Worm (Caenorhabditis elegans) whole organism, young adult: ENCODE measurements around the gene F13C5.2.
A peak's percentile ranks its signal among the peaks of the same experiment; 100 is the strongest.

Source experiments
- B0035.1 ChIP-seq: sonication (generic microtip); optimal IDR thresholded peaks from 2 replicates; lab custom pipeline; 2016; ENCODE audit warnings: missing genetic modification characterization, mild to moderate bottlenecking, missing compliant biosample characterization, missing genotype, missing genetic modification reagents
- B0336.3 ChIP-seq: fragments of 200-800 bp; sonication (Bioruptor generic); IDR thresholded peaks from 2 replicates; pipeline ENCODE4 v1.3.6; 2022; ENCODE audit warnings: missing genetic modification characterization, missing compliant biosample characterization
- C17E4.6 ChIP-seq: fragments of 200-800 bp; sonication (Bioruptor generic); IDR thresholded peaks from 2 replicates; pipeline ENCODE4 v1.3.6; 2022; ENCODE audit warnings: missing genetic modification reagents, missing genetic modification characterization, missing compliant biosample characterization
- D2030.7 ChIP-seq: fragments of 200-800 bp; sonication (Bioruptor generic); IDR thresholded peaks from 2 replicates; pipeline ENCODE4 v1.3.6; 2022; ENCODE audit warnings: missing genetic modification reagents, missing genetic modification characterization, missing compliant biosample characterization
- F10E7.11 ChIP-seq: sonication (generic microtip); optimal IDR thresholded peaks from 2 replicates; lab custom pipeline; 2017; ENCODE audit warnings: mild to moderate bottlenecking, missing genetic modification characterization, moderate library complexity, missing compliant biosample characterization
- F22D6.2 ChIP-seq: sonication (generic microtip); optimal IDR thresholded peaks from 2 replicates; lab custom pipeline; 2016; ENCODE audit warnings: mild to moderate bottlenecking, missing genetic modification characterization, missing compliant biosample characterization
- F23B12.7 ChIP-seq: sonication (generic microtip); optimal IDR thresholded peaks from 2 replicates; lab custom pipeline; 2017; ENCODE audit warnings: missing genetic modification characterization, mild to moderate bottlenecking, missing compliant biosample characterization, antibody characterized with exemption, moderate library complexity; ENCODE audit not compliant: insufficient read depth
- F39B2.1 ChIP-seq: fragments of 200-800 bp; sonication (Bioruptor generic); IDR thresholded peaks from 2 replicates; pipeline ENCODE4 v1.3.6; 2022; ENCODE audit warnings: missing genetic modification reagents, missing genetic modification characterization, missing compliant biosample characterization
- F49E8.2 ChIP-seq: sonication (generic microtip); optimal IDR thresholded peaks from 3 replicates; lab custom pipeline; 2017; ENCODE audit warnings: missing genetic modification characterization, mild to moderate bottlenecking, missing compliant biosample characterization, antibody characterized with exemption, moderate library complexity; ENCODE audit not compliant: insufficient read depth
- F52B5.7 ChIP-seq: sonication (generic microtip); optimal IDR thresholded peaks from 2 replicates; lab custom pipeline; 2016; ENCODE audit warnings: mild to moderate bottlenecking, missing genetic modification characterization, missing compliant biosample characterization
- F55B11.4 ChIP-seq: sonication (generic microtip); optimal IDR thresholded peaks from 2 replicates; lab custom pipeline; 2016; ENCODE audit warnings: missing compliant biosample characterization, missing genetic modification characterization, borderline replicate concordance; ENCODE audit not compliant: insufficient read depth
- K11D2.4 ChIP-seq: fragments of 200-800 bp; sonication (Bioruptor generic); IDR thresholded peaks from 2 replicates; pipeline ENCODE4 v1.3.6; 2022; ENCODE audit warnings: missing genetic modification reagents, missing genetic modification characterization, missing compliant biosample characterization
- K12H6.12 ChIP-seq: fragments of 200-800 bp; sonication (Bioruptor generic); optimal IDR thresholded peaks from 2 replicates; lab custom pipeline; 2018; ENCODE audit warnings: mild to moderate bottlenecking, missing genetic modification characterization, missing compliant biosample characterization
- Y53F4B.3 ChIP-seq: fragments of 200-800 bp; sonication (Bioruptor generic); IDR thresholded peaks from 2 replicates; pipeline ENCODE4 v1.3.6; 2022; ENCODE audit warnings: missing genetic modification reagents, missing genetic modification characterization, missing compliant biosample characterization
- Y53G8AR.9 ChIP-seq: fragments of 200-800 bp; sonication (Bioruptor generic); conservative IDR thresholded peaks from 2 replicates; pipeline ENCODE4 v1.3.6; 2022; ENCODE audit warnings: missing genetic modification reagents, missing genetic modification characterization, missing compliant biosample characterization
- Y67H2A.10 ChIP-seq: fragments of 200-800 bp; sonication (Bioruptor generic); conservative IDR thresholded peaks from 2 replicates; pipeline ENCODE4 v1.3.6; 2022; ENCODE audit warnings: missing genetic modification reagents, missing genetic modification characterization, missing compliant biosample characterization
- ZK185.1 ChIP-seq: sonication (generic microtip); optimal IDR thresholded peaks from 2 replicates; lab custom pipeline; 2016; ENCODE audit warnings: mild to moderate bottlenecking, missing genetic modification characterization, missing compliant biosample characterization; ENCODE audit not compliant: poor library complexity, severe bottlenecking
- atf-7 ChIP-seq: sonication (generic microtip); optimal IDR thresholded peaks from 2 replicates; lab custom pipeline; 2017; ENCODE audit warnings: mild to moderate bottlenecking, missing genetic modification characterization, missing compliant biosample characterization
- attf-5 ChIP-seq: fragments of 200-800 bp; sonication (Bioruptor generic); optimal IDR thresholded peaks from 2 replicates; lab custom pipeline; 2018; ENCODE audit warnings: mild to moderate bottlenecking, missing genetic modification characterization, missing compliant biosample characterization
- ccch-3 ChIP-seq: fragments of 200-800 bp; sonication (Bioruptor generic); optimal IDR thresholded peaks from 2 replicates; lab custom pipeline; 2018; ENCODE audit warnings: mild to moderate bottlenecking, missing genetic modification characterization, missing compliant biosample characterization
- cebp-1 ChIP-seq, 2 experiments: fragments of 200-800 bp in 1 of 2; sonication (Bioruptor generic) in 1 of 2; sonication (generic microtip) in 1 of 2; IDR thresholded peaks in 1 of 2; optimal IDR thresholded peaks in 1 of 2; 2 replicates each; pipeline versions ENCODE4 v1.3.6 to Lab custom; 2017 to 2022; ENCODE audit warnings: missing compliant biosample characterization in 2 of 2, missing genetic modification characterization in 2 of 2, mild to moderate bottlenecking in 1 of 2, missing genetic modification reagents in 1 of 2, moderate library complexity in 1 of 2
- ceh-100 ChIP-seq: fragments of 200-800 bp; sonication (Bioruptor generic); IDR thresholded peaks from 2 replicates; pipeline ENCODE4 v1.3.6; 2022; ENCODE audit warnings: missing genetic modification reagents, missing genetic modification characterization, missing compliant biosample characterization
- ceh-40 ChIP-seq: fragments of 200-800 bp; sonication (Bioruptor generic); IDR thresholded peaks from 2 replicates; pipeline ENCODE4 v1.3.6; 2022; ENCODE audit warnings: missing genetic modification characterization, missing compliant biosample characterization
- chd-7 ChIP-seq: sonication (generic microtip); optimal IDR thresholded peaks from 2 replicates; lab custom pipeline; 2016; ENCODE audit warnings: mild to moderate bottlenecking, missing genetic modification characterization, moderate library complexity, missing compliant biosample characterization
- egl-18 ChIP-seq: fragments of 200-800 bp; sonication (Bioruptor generic); IDR thresholded peaks from 2 replicates; pipeline ENCODE4 v1.3.6; 2022; ENCODE audit warnings: missing genetic modification reagents, missing genetic modification characterization, missing compliant biosample characterization
- egrh-3 ChIP-seq: fragments of 200-800 bp; sonication (Bioruptor generic); IDR thresholded peaks from 2 replicates; pipeline ENCODE4 v1.3.6; 2022; ENCODE audit warnings: missing genetic modification reagents, missing genetic modification characterization, missing compliant biosample characterization
- hsf-1 ChIP-seq: fragments of 200-800 bp; sonication (Bioruptor generic); IDR thresholded peaks from 2 replicates; pipeline ENCODE4 v1.3.6; 2022; ENCODE audit warnings: missing genetic modification reagents, missing genetic modification characterization, missing compliant biosample characterization
- let-607 ChIP-seq, 2 experiments: fragments of 200-800 bp in 1 of 2; sonication (Bioruptor generic) in 1 of 2; sonication (generic microtip) in 1 of 2; optimal IDR thresholded peaks; 2 replicates each; lab custom pipeline; 2016 to 2018; ENCODE audit warnings: mild to moderate bottlenecking in 2 of 2, missing compliant biosample characterization in 2 of 2, missing genetic modification characterization in 2 of 2, moderate library complexity in 2 of 2, missing genotype in 1 of 2
- lin-26 ChIP-seq: fragments of 200-800 bp; sonication (Bioruptor generic); IDR thresholded peaks from 2 replicates; pipeline ENCODE4 v1.3.6; 2022; ENCODE audit warnings: missing genetic modification reagents, missing genetic modification characterization, missing compliant biosample characterization
- lin-35 ChIP-seq, 3 experiments: fragments of 150-350 bp in 2 of 3; sonication (generic microtip) in 1 of 3; optimal IDR thresholded peaks; 2 replicates each; lab custom pipeline; 2014 to 2018; ENCODE audit warnings: missing biosample characterization in 3 of 3, missing genetic modification characterization in 3 of 3, missing genetic modification reagents in 3 of 3
- lsl-1 ChIP-seq: fragments of 200-800 bp; sonication (Bioruptor generic); optimal IDR thresholded peaks from 2 replicates; lab custom pipeline; 2018; ENCODE audit warnings: mild to moderate bottlenecking, missing genetic modification characterization, moderate library complexity, missing compliant biosample characterization
- madf-10 ChIP-seq: sonication (generic microtip); optimal IDR thresholded peaks from 2 replicates; lab custom pipeline; 2016; ENCODE audit warnings: mild to moderate bottlenecking, missing genetic modification characterization, missing compliant biosample characterization
- madf-3 ChIP-seq: fragments of 200-800 bp; sonication (Bioruptor generic); IDR thresholded peaks from 2 replicates; pipeline ENCODE4 v1.3.6; 2022; ENCODE audit warnings: missing genetic modification reagents, missing genetic modification characterization, missing compliant biosample characterization
- mes-4 ChIP-seq: sonication (generic microtip); optimal IDR thresholded peaks from 2 replicates; lab custom pipeline; 2016; ENCODE audit warnings: missing genotype, missing genetic modification characterization, missing compliant biosample characterization
- nfya-1 ChIP-seq: sonication (generic microtip); optimal IDR thresholded peaks from 2 replicates; lab custom pipeline; 2017; ENCODE audit warnings: antibody characterized with exemption, missing compliant biosample characterization, missing genetic modification characterization, borderline replicate concordance; ENCODE audit not compliant: insufficient read depth
- nfyb-1 ChIP-seq: fragments of 200-800 bp; sonication (Bioruptor generic); IDR thresholded peaks from 2 replicates; pipeline ENCODE4 v1.3.6; 2022; ENCODE audit warnings: missing genetic modification reagents, missing genetic modification characterization, missing compliant biosample characterization
- nhr-120 ChIP-seq: fragments of 200-800 bp; sonication (Bioruptor generic); IDR thresholded peaks from 2 replicates; pipeline ENCODE4 v1.3.6; 2022; ENCODE audit warnings: missing genetic modification characterization, missing compliant biosample characterization
- nhr-80 ChIP-seq: sonication (generic microtip); optimal IDR thresholded peaks from 2 replicates; lab custom pipeline; 2016; ENCODE audit warnings: missing genetic modification characterization, missing compliant biosample characterization
- nhr-90 ChIP-seq: sonication (generic microtip); optimal IDR thresholded peaks from 2 replicates; lab custom pipeline; 2016; ENCODE audit warnings: missing genotype, mild to moderate bottlenecking, missing genetic modification characterization, missing compliant biosample characterization
- rcor-1 ChIP-seq: fragments of 200-800 bp; sonication (Bioruptor generic); IDR thresholded peaks from 2 replicates; pipeline ENCODE4 v1.3.6; 2022; ENCODE audit warnings: missing genetic modification reagents, missing genetic modification characterization, missing compliant biosample characterization
- repo-1 ChIP-seq: sonication (generic microtip); optimal IDR thresholded peaks from 2 replicates; lab custom pipeline; 2017; ENCODE audit warnings: mild to moderate bottlenecking, missing genetic modification characterization, missing compliant biosample characterization
- sdz-38 ChIP-seq: sonication (generic microtip); optimal IDR thresholded peaks from 2 replicates; lab custom pipeline; 2016; ENCODE audit warnings: missing genotype, missing genetic modification characterization, missing compliant biosample characterization
- xnd-1 ChIP-seq: sonication (generic microtip); optimal IDR thresholded peaks from 2 replicates; lab custom pipeline; 2016; ENCODE audit warnings: missing genotype, missing genetic modification reagents, missing genetic modification characterization, missing compliant biosample characterization
- zfh-2 ChIP-seq: fragments of 200-800 bp; sonication (Bioruptor generic); conservative IDR thresholded peaks from 2 replicates; pipeline ENCODE4 v1.3.6; 2022; ENCODE audit warnings: missing genetic modification reagents, missing genetic modification characterization, missing compliant biosample characterization
- ztf-18 ChIP-seq: sonication (generic microtip); optimal IDR thresholded peaks from 2 replicates; lab custom pipeline; 2016; ENCODE audit warnings: missing genotype, mild to moderate bottlenecking, missing genetic modification characterization, missing compliant biosample characterization
- ztf-22 ChIP-seq: fragments of 200-800 bp; sonication (Bioruptor generic); optimal IDR thresholded peaks from 2 replicates; lab custom pipeline; 2018; ENCODE audit warnings: mild to moderate bottlenecking, missing genetic modification characterization, moderate library complexity, missing compliant biosample characterization
- ztf-25 ChIP-seq: fragments of 200-800 bp; sonication (Bioruptor generic); IDR thresholded peaks from 2 replicates; pipeline ENCODE4 v1.3.6; 2022; ENCODE audit warnings: missing genetic modification reagents, missing genetic modification characterization, missing compliant biosample characterization

The F13C5.2 gene

ce11 chrX:593245-593733 is 471 bp upstream of the F13C5.2 start (continued):
- no peak for TF ChIP-seq cebp-1 (GFP tag; IDR thresholded peaks at IDR 0.05; lab: Robert Waterston, UW)
- TF ChIP-seq cebp-1 (tag; optimal IDR thresholded peaks at IDR 0.05; lab: Kevin White, UChicago): peak; percentile 87
- TF ChIP-seq xnd-1 (tag; lab: Kevin White, UChicago): no peak
- TF ChIP-seq lin-35 (GFP tag; optimal IDR thresholded peaks at IDR 0.05; lab: Kevin White, UChicago): peak in 1 of 3 experiments; percentile 60
- no peak for TF ChIP-seq Y53F4B.3 (GFP tag; lab: Robert Waterston, UW)
- TF ChIP-seq ztf-18 (tag; lab: Kevin White, UChicago): no peak
- peak; percentile 99 for TF ChIP-seq zfh-2
- TF ChIP-seq repo-1: peak; percentile 63
- TF ChIP-seq attf-5: peak; percentile 81
- TF ChIP-seq rcor-1: peak; percentile 61; the same call in 1 of the 2 replicates
- peak; percentile 81 for TF ChIP-seq chd-7
- TF ChIP-seq atf-7 (tag; lab: Kevin White, UChicago): peak; percentile 60
- no peak for TF ChIP-seq F49E8.2
- no peak for TF ChIP-seq C17E4.6
- peak; percentile 59; the same call in 1 of the 2 replicates for TF ChIP-seq nfyb-1 (GFP tag; lab: Robert Waterston, UW)
- peak; percentile 61 for TF ChIP-seq lin-26 (GFP tag; lab: Robert Waterston, UW)
- peak; percentile 36 for TF ChIP-seq F22D6.2 (tag; lab: Kevin White, UChicago)
- no peak for TF ChIP-seq F55B11.4 (tag; lab: Kevin White, UChicago)
- TF ChIP-seq egrh-3 (GFP tag; lab: Robert Waterston, UW): peak; percentile 76
- TF ChIP-seq F52B5.7: no peak
- no peak for TF ChIP-seq ceh-40 (GFP tag; lab: Robert Waterston, UW)
- TF ChIP-seq Y67H2A.10 (GFP tag; lab: Robert Waterston, UW): no peak
- TF ChIP-seq D2030.7: no peak
- no peak for TF ChIP-seq mes-4 (tag; lab: Kevin White, UChicago)
- TF ChIP-seq nhr-120 (GFP tag; lab: Robert Waterston, UW): no peak
- 0 out of 2 replicates have a peak, but pooled peaks have one; percentile 23 for TF ChIP-seq Y53G8AR.9
- peak; percentile 90 for TF ChIP-seq K12H6.12 (tag; lab: Kevin White, UChicago)
- TF ChIP-seq B0336.3: peak; percentile 85; the same call in 1 of the 2 replicates
- TF ChIP-seq ztf-25: no peak
- no peak for TF ChIP-seq lsl-1
- TF ChIP-seq F39B2.1 (GFP tag; lab: Robert Waterston, UW): no peak
- peak; percentile 12 for TF ChIP-seq F10E7.11
- TF ChIP-seq let-607 (tag; optimal IDR thresholded peaks at IDR 0.05; lab: Kevin White, UChicago): peak in 1 of 2 experiments; percentile 59
- no peak for TF ChIP-seq ceh-100 (GFP tag; lab: Robert Waterston, UW)
- 0 out of 2 replicates have a peak, but pooled peaks have one; percentile 50 for TF ChIP-seq hsf-1 (GFP tag; lab: Robert Waterston, UW)
- TF ChIP-seq nfya-1 (tag; lab: Kevin White, UChicago): no peak
- no peak for TF ChIP-seq egl-18 (GFP tag; lab: Robert Waterston, UW)
- no peak for TF ChIP-seq madf-3 (GFP tag; lab: Robert Waterston, UW)
- TF ChIP-seq nhr-80 (tag; lab: Kevin White, UChicago): peak; percentile 97
- TF ChIP-seq B0035.1 (tag; lab: Kevin White, UChicago): peak; percentile 21
- TF ChIP-seq sdz-38: no peak
- peak; percentile 2 for TF ChIP-seq nhr-90 (tag; lab: Kevin White, UChicago)
- peak; percentile 76 for TF ChIP-seq F23B12.7 (tag; lab: Kevin White, UChicago)
- TF ChIP-seq madf-10 (tag; lab: Kevin White, UChicago): peak; percentile 75
- peak; percentile 89 for TF ChIP-seq ZK185.1 (tag; lab: Kevin White, UChicago)
- no peak for TF ChIP-seq ccch-3
- no peak for TF ChIP-seq ztf-22 (GFP tag; lab: Kevin White, UChicago)
- TF ChIP-seq K11D2.4: peak; percentile 70; the same call in 1 of the 2 replicates
